Worm (Caenorhabditis elegans) whole organism, L2 larva: Measurements from ENCODE around the gene srh-125.

ENCODE experiments used
- ZK546.5 ChIP-seq: sonication (generic microtip); optimal IDR thresholded peaks from 2 replicates; lab custom pipeline; 2017; ENCODE audit warnings: missing biosample characterization, missing genetic modification characterization
- aly-2 ChIP-seq: fragments of 150-350 bp; optimal IDR thresholded peaks from 2 replicates; lab custom pipeline; 2014; ENCODE audit warnings: missing biosample characterization, missing genetic modification characterization
- ceh-16 ChIP-seq: fragments of 150-350 bp; optimal IDR thresholded peaks from 2 replicates; lab custom pipeline; 2014; ENCODE audit warnings: missing biosample characterization, missing genetic modification characterization
- egl-27 ChIP-seq: sonication (generic microtip); optimal IDR thresholded peaks from 3 replicates; lab custom pipeline; 2017; ENCODE audit warnings: missing biosample characterization, missing genetic modification reagents, missing genetic modification characterization
- elt-3 ChIP-seq: sonication (generic microtip); optimal IDR thresholded peaks from 2 replicates; lab custom pipeline; 2017; ENCODE audit warnings: missing biosample characterization, missing genetic modification characterization
- lsy-2 ChIP-seq, 2 experiments: fragments of 150-350 bp in 1 of 2; sonication (generic microtip) in 1 of 2; optimal IDR thresholded peaks; 2 replicates each; lab custom pipeline; 2014 to 2017; ENCODE audit warnings: missing biosample characterization in 2 of 2, missing genetic modification characterization in 2 of 2
- nhr-11 ChIP-seq: fragments of 150-350 bp; optimal IDR thresholded peaks from 2 replicates; lab custom pipeline; 2014; ENCODE audit warnings: missing biosample characterization, missing genetic modification characterization
- nhr-129 ChIP-seq: fragments of 150-350 bp; optimal IDR thresholded peaks from 2 replicates; lab custom pipeline; 2014; ENCODE audit warnings: missing biosample characterization, missing genetic modification characterization
- nhr-23 ChIP-seq: fragments of 150-350 bp; optimal IDR thresholded peaks from 2 replicates; lab custom pipeline; 2014; ENCODE audit warnings: missing biosample characterization, missing genetic modification reagents, missing genetic modification characterization
- nhr-77 ChIP-seq: fragments of 150-350 bp; optimal IDR thresholded peaks from 2 replicates; lab custom pipeline; 2014; ENCODE audit warnings: missing biosample characterization, missing genetic modification characterization
- unc-39 ChIP-seq: fragments of 150-350 bp; optimal IDR thresholded peaks from 2 replicates; lab custom pipeline; 2014; ENCODE audit warnings: missing biosample characterization, missing genetic modification characterization
- ztf-11 ChIP-seq: sonication (generic microtip); optimal IDR thresholded peaks from 2 replicates; lab custom pipeline; 2017; ENCODE audit warnings: missing biosample characterization, missing genetic modification characterization

DNA sequence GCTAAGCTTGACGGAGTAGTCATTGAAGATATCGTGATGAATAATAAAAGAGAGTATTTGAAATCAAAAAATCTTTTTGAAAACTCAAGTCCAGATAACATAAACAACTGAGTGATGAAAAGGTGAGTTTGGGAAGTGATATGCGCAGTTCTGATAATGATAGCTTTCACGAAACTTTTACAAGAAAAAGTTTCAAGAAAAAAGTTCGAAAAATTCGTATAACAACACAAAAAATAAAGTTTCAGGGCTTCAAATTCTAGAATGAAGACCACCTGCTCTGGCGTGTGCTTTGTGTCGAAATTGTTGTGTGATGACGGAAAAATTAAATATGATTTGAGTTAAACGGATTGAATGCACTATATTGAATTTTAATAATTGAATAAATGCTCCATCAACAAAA lies 43.4 kb upstream of the srh-125 start, which contains the start of gene srb-19:
- TF ChIP-seq nhr-23 (tag; lab: Kevin White, UChicago) = no peak
- TF ChIP-seq ceh-16 = no peak
- no peak for TF ChIP-seq aly-2 (tag; lab: Kevin White, UChicago)
- TF ChIP-seq nhr-77 = no peak
- no peak for TF ChIP-seq egl-27 (tag; lab: Kevin White, UChicago)
- no peak for TF ChIP-seq unc-39 (tag; lab: Kevin White, UChicago)
- no peak for TF ChIP-seq nhr-129 (tag; lab: Kevin White, UChicago)
- no peak for TF ChIP-seq ztf-11
- no peak for TF ChIP-seq elt-3 (tag; lab: Kevin White, UChicago)
- TF ChIP-seq ZK546.5 (tag; lab: Kevin White, UChicago) = no peak
- no peak for TF ChIP-seq nhr-11 (tag; lab: Kevin White, UChicago)
- no peak for TF ChIP-seq lsy-2 (tag; optimal IDR thresholded peaks at IDR 0.05; lab: Kevin White, UChicago)
